Fruit fly (Drosophila melanogaster) whole organism, embryonic: ENCODE results near the gene CG4459.

Experiments
- CG10959 ChIP-seq: fragments of 200-800 bp; sonication (Bioruptor generic); IDR thresholded peaks from 2 replicates; pipeline ENCODE4 v1.3.6; 2022; ENCODE audit warnings: missing biosample characterization, missing genetic modification characterization
- CG10979 ChIP-seq: fragments of 200-800 bp; sonication (Bioruptor generic); optimal IDR thresholded peaks from 2 replicates; lab custom pipeline; 2018; ENCODE audit warnings: missing biosample characterization, mild to moderate bottlenecking, missing genetic modification characterization, moderate library complexity
- CG12236 ChIP-seq: fragments of 200-800 bp; sonication (Bioruptor generic); optimal IDR thresholded peaks from 2 replicates; lab custom pipeline; 2016; ENCODE audit warnings: missing biosample characterization, missing genetic modification characterization
- CG16815 ChIP-seq: fragments of 200-800 bp; sonication (Bioruptor generic); optimal IDR thresholded peaks from 3 replicates; lab custom pipeline; 2017; ENCODE audit warnings: missing biosample characterization, mild to moderate bottlenecking, missing genetic modification characterization
- CG17612 ChIP-seq: fragments of 200-800 bp; sonication (Bioruptor generic); IDR thresholded peaks from 2 replicates; pipeline ENCODE4 v1.3.6; 2022; ENCODE audit warnings: missing biosample characterization, missing genetic modification characterization
- CG18599 ChIP-seq: fragments of 200-800 bp; sonication (Bioruptor generic); optimal IDR thresholded peaks from 3 replicates; lab custom pipeline; 2017; ENCODE audit warnings: missing biosample characterization, missing genetic modification characterization, mild to moderate bottlenecking, moderate library complexity, missing genetic modification reagents
- CG18764 ChIP-seq: fragments of 200-800 bp; sonication (Bioruptor generic); optimal IDR thresholded peaks from 3 replicates; lab custom pipeline; 2016; ENCODE audit warnings: missing biosample characterization, missing genetic modification characterization
- CG2116 ChIP-seq: fragments of 200-800 bp; sonication (Bioruptor generic); optimal IDR thresholded peaks from 3 replicates; lab custom pipeline; 2018; ENCODE audit warnings: missing biosample characterization, mild to moderate bottlenecking, missing genetic modification characterization
- CG2129 ChIP-seq: fragments of 200-800 bp; sonication (Bioruptor generic); IDR thresholded peaks from 2 replicates; pipeline ENCODE4 v1.3.6; 2022; ENCODE audit warnings: missing biosample characterization, missing genetic modification characterization; ENCODE audit not compliant: partially characterized antibody
- CG31388 ChIP-seq: fragments of 200-800 bp; sonication (Bioruptor generic); optimal IDR thresholded peaks from 2 replicates; lab custom pipeline; 2016; ENCODE audit warnings: missing biosample characterization, missing genetic modification characterization
- CG34224 ChIP-seq: fragments of 200-800 bp; sonication (Bioruptor generic); IDR thresholded peaks from 3 replicates; pipeline ENCODE4 v1.3.6; 2022; ENCODE audit warnings: missing biosample characterization, missing genetic modification characterization; ENCODE audit not compliant: partially characterized antibody
- CG3995 ChIP-seq: fragments of 200-800 bp; sonication (Bioruptor generic); optimal IDR thresholded peaks from 3 replicates; lab custom pipeline; 2016; ENCODE audit warnings: missing biosample characterization, missing genetic modification characterization
- CG4820 ChIP-seq: fragments of 200-800 bp; sonication (Bioruptor generic); optimal IDR thresholded peaks from 3 replicates; lab custom pipeline; 2016; ENCODE audit warnings: missing biosample characterization, missing genetic modification characterization
- CG6175 ChIP-seq: fragments of 200-800 bp; sonication (Bioruptor generic); IDR thresholded peaks from 3 replicates; pipeline ENCODE4 v1.3.6; 2022; ENCODE audit warnings: missing biosample characterization, missing genetic modification characterization
- CG7372 ChIP-seq: fragments of 200-800 bp; sonication (Bioruptor generic); IDR thresholded peaks from 2 replicates; pipeline ENCODE4 v1.3.6; 2022; ENCODE audit warnings: missing biosample characterization, missing genetic modification characterization
- CG7839 ChIP-seq: fragments of 200-800 bp; sonication (Bioruptor generic); optimal IDR thresholded peaks from 3 replicates; lab custom pipeline; 2018; ENCODE audit warnings: missing biosample characterization, mild to moderate bottlenecking, missing genetic modification characterization, moderate library complexity
- CG7963 ChIP-seq: fragments of 200-800 bp; sonication (Bioruptor generic); IDR thresholded peaks from 3 replicates; pipeline ENCODE4 v1.3.6; 2022; ENCODE audit warnings: missing biosample characterization, missing genetic modification characterization; ENCODE audit not compliant: partially characterized antibody
- D ChIP-seq, 2 experiments: fragments of 200-800 bp in 1 of 2; fragments of >200 bp in 1 of 2; sonication (Bioruptor generic) in 1 of 2; optimal IDR thresholded peaks; 2 replicates in 1 of 2; 3 replicates in 1 of 2; lab custom pipeline; 2017; ENCODE audit warnings: mild to moderate bottlenecking in 1 of 2, missing biosample characterization in 1 of 2, missing genetic modification characterization in 1 of 2, missing genetic modification reagents in 1 of 2
- Dip3 ChIP-seq: fragments of 200-800 bp; sonication (Bioruptor generic); optimal IDR thresholded peaks from 3 replicates; lab custom pipeline; 2016; ENCODE audit warnings: missing biosample characterization, missing genetic modification characterization
- Ets65A ChIP-seq: fragments of 200-800 bp; sonication (Bioruptor generic); peaks from one replicate; lab custom pipeline; 2016; ENCODE audit warnings: missing biosample characterization, missing genetic modification characterization
- Gug ChIP-seq: fragments of 200-800 bp; sonication (Bioruptor generic); IDR thresholded peaks from 4 replicates; pipeline ENCODE4 v1.3.6; 2022; ENCODE audit warnings: missing biosample characterization, missing genetic modification characterization
- HLH3B ChIP-seq: fragments of 200-800 bp; sonication (Bioruptor generic); IDR thresholded peaks from 2 replicates; pipeline ENCODE4 v1.3.6; 2022; ENCODE audit warnings: missing biosample characterization, missing genetic modification characterization
- HLH54F ChIP-seq: fragments of 200-800 bp; sonication (Bioruptor generic); optimal IDR thresholded peaks from 3 replicates; lab custom pipeline; 2016; ENCODE audit warnings: missing biosample characterization, missing genetic modification characterization
- Hand ChIP-seq: fragments of 200-800 bp; sonication (Bioruptor generic); optimal IDR thresholded peaks from 2 replicates; lab custom pipeline; 2017; ENCODE audit warnings: mild to moderate bottlenecking, missing biosample characterization, missing genetic modification reagents, missing genetic modification characterization
- Jarid2 ChIP-seq: fragments of 200-800 bp; sonication (Bioruptor generic); optimal IDR thresholded peaks from 3 replicates; lab custom pipeline; 2017; ENCODE audit warnings: mild to moderate bottlenecking, missing biosample characterization, missing genetic modification reagents, missing genetic modification characterization
- Lim3 ChIP-seq: fragments of 200-800 bp; sonication (Bioruptor generic); IDR thresholded peaks from 2 replicates; pipeline ENCODE4 v1.3.6; 2022; ENCODE audit warnings: missing biosample characterization, missing genetic modification characterization
- Med ChIP-seq: fragments of 200-800 bp; sonication (Bioruptor generic); peaks from one replicate; lab custom pipeline; 2016; ENCODE audit warnings: missing biosample characterization, missing genetic modification characterization, mild to moderate bottlenecking, inconsistent platforms, moderate library complexity
- NK7.1 ChIP-seq: fragments of 200-800 bp; sonication (Bioruptor generic); optimal IDR thresholded peaks from 3 replicates; lab custom pipeline; 2016; ENCODE audit warnings: missing biosample characterization, missing genetic modification characterization
- Nf-YA ChIP-seq: fragments of 200-800 bp; sonication (Bioruptor generic); IDR thresholded peaks from 2 replicates; pipeline ENCODE4 v1.3.6; 2022; ENCODE audit warnings: missing biosample characterization, missing genetic modification characterization
- Scr ChIP-seq: fragments of 200-800 bp; sonication (Bioruptor generic); IDR thresholded peaks from 2 replicates; pipeline ENCODE4 v1.3.6; 2022; ENCODE audit warnings: missing biosample characterization, missing genetic modification characterization; ENCODE audit not compliant: partially characterized antibody
- Sin3A ChIP-seq: fragments of >200 bp; optimal IDR thresholded peaks from 2 replicates; lab custom pipeline; 2018
- Tbp ChIP-seq: fragments of >200 bp; optimal IDR thresholded peaks from 2 replicates; lab custom pipeline; 2018; ENCODE audit warnings: missing biosample characterization, missing genetic modification characterization
- Xbp1 ChIP-seq: fragments of 200-800 bp; sonication (Bioruptor generic); optimal IDR thresholded peaks from 3 replicates; lab custom pipeline; 2016; ENCODE audit warnings: missing biosample characterization, mild to moderate bottlenecking, missing genetic modification characterization
- ab ChIP-seq: fragments of 200-800 bp; sonication (Bioruptor generic); optimal IDR thresholded peaks from 2 replicates; lab custom pipeline; 2016; ENCODE audit warnings: missing biosample characterization, missing genetic modification characterization
- bcd ChIP-seq: fragments of 200-800 bp; sonication (Bioruptor generic); optimal IDR thresholded peaks from 2 replicates; lab custom pipeline; 2017; ENCODE audit warnings: missing biosample characterization, mild to moderate bottlenecking, missing genetic modification characterization
- cg ChIP-seq: fragments of 200-800 bp; sonication (Bioruptor generic); optimal IDR thresholded peaks from 3 replicates; lab custom pipeline; 2019; ENCODE audit warnings: missing biosample characterization, mild to moderate bottlenecking, missing genetic modification characterization, moderate library complexity
- dysf ChIP-seq: fragments of 200-800 bp; sonication (Bioruptor generic); IDR thresholded peaks from 3 replicates; pipeline ENCODE4 v1.3.6; 2022; ENCODE audit warnings: missing biosample characterization, missing genetic modification characterization
- fru ChIP-seq: fragments of >200 bp; optimal IDR thresholded peaks from 2 replicates; lab custom pipeline; 2017
- fu2 ChIP-seq: fragments of 200-800 bp; sonication (Bioruptor generic); optimal IDR thresholded peaks from 2 replicates; lab custom pipeline; 2016; ENCODE audit warnings: missing biosample characterization, missing genetic modification characterization
- grn ChIP-seq: fragments of 200-800 bp; sonication (Bioruptor generic); optimal IDR thresholded peaks from 3 replicates; lab custom pipeline; 2017; ENCODE audit warnings: missing biosample characterization, missing genetic modification characterization
- ken ChIP-seq: fragments of 200-800 bp; sonication (Bioruptor generic); IDR thresholded peaks from 3 replicates; pipeline ENCODE4 v1.3.6; 2022; ENCODE audit warnings: missing biosample characterization, missing genetic modification characterization
- nmo ChIP-seq: fragments of 200-800 bp; sonication (Bioruptor generic); optimal IDR thresholded peaks from 2 replicates; lab custom pipeline; 2018; ENCODE audit warnings: missing biosample characterization, mild to moderate bottlenecking, missing genetic modification characterization, moderate library complexity
- odd ChIP-seq: fragments of 200-800 bp; sonication (Bioruptor generic); optimal IDR thresholded peaks from 2 replicates; lab custom pipeline; 2017; ENCODE audit warnings: missing biosample characterization, mild to moderate bottlenecking, missing genetic modification characterization
- onecut ChIP-seq: fragments of 200-800 bp; sonication (Bioruptor generic); IDR thresholded peaks from 2 replicates; pipeline ENCODE4 v1.3.6; 2022; ENCODE audit warnings: missing biosample characterization, missing genetic modification characterization
- ro ChIP-seq: fragments of 200-800 bp; sonication (Bioruptor generic); IDR thresholded peaks from 2 replicates; pipeline ENCODE4 v1.3.6; 2022; ENCODE audit warnings: missing biosample characterization, missing genetic modification characterization
- sug ChIP-seq: fragments of 200-800 bp; optimal IDR thresholded peaks from 2 replicates; lab custom pipeline; 2019; ENCODE audit warnings: missing biosample characterization, mild to moderate bottlenecking, missing genetic modification characterization, moderate library complexity
- tgo ChIP-seq: fragments of 200-800 bp; sonication (Bioruptor generic); IDR thresholded peaks from 3 replicates; pipeline ENCODE4 v1.3.6; 2022; ENCODE audit warnings: missing biosample characterization, missing genetic modification characterization
- ttk ChIP-seq: fragments of 200-800 bp; sonication (Bioruptor generic); IDR thresholded peaks from 2 replicates; pipeline ENCODE4 v2.1.2; 2022; ENCODE audit warnings: missing biosample characterization, missing genetic modification characterization

CG4459 gene

DNA sequence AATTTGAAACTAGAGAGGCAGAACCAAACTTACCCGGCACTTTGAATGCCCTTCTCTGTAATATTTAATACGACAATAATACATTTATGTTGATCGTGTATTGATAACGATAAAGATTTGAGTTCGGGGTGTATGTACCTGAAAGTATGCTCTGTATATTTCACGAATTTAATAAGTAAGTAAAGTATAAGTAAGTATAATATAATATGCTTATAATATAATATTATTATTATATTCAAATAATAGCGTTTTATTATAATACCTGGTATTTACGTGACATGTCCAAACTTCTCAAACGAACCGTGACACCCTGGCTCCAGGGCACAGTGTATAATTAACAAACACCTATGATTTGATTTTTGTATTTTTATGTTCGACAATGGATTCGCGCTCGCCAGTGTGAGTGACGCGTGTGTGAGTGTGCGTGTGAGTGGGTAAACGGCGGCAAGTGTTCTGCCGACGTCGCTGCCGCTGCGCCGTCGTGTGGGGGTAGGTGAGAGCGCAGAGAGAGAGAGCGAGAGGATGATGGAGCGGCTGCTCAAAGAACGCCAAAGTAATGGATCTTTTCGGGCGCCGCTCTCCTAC lies 38.7 kb downstream of the CG4459 start (continued):
- TF ChIP-seq onecut (GFP tag; lab: Robert Waterston, UW) (peak; percentile 38; the same call in 1 of the 2 replicates), odd (peak; percentile 48), Jarid2 (GFP tag; lab: Kevin White, UChicago) (peak; percentile 58), Sin3A (lab: Kevin White, UChicago) (no peak), Gug (peak; percentile 46; the same call in 1 of the 4 replicates), CG2129 (GFP tag; lab: Robert Waterston, UW) (no peak), ro (no peak), CG7839 (tag; lab: Kevin White, UChicago) (peak; percentile 89), Xbp1 (GFP tag; lab: Kevin White, UChicago) (peak; percentile 59), CG4820 (peak; percentile 48), ttk (GFP tag; lab: Robert Waterston, UW) (no peak; the same call in 1 of the 2 replicates), CG3995 (GFP tag; lab: Kevin White, UChicago) (peak; percentile 43)

DNA sequence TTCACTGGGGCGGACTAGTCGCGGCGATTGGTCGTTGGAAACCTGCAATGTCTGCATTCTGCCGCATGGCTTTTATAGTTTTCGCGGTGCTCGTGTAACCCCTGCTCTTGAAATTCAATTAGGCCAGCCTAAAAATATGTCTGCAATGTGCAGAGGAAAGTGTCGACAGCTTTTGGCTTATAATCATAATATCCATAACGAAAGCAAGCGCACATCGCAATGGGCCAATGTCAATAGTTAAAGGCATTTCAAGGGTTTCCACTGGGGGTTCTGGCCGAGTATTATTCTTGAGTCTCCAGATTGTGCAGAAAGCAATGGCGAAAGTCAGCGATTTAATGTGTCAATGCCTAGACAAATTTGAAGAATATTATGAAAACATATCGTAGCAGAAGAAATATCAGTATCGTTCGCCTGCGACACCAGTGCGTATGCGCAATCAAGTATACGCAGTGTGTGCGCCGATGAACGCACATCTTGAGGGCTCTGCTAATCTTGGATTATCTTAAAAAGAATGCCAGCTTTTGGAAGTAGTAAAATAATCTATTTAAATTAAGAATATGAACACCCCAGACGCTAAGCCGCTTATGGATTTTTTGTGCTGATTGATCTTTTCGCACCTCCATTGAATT lies 40.2 kb downstream of the CG4459 start, which contains the start of gene ninaE:
Gene ninaE, minus strand, starts transcription at position 51 of the 629 bp plus-strand sequence.
- TF ChIP-seq Hand (GFP tag; lab: Kevin White, UChicago) (no peak), CG18764 (GFP tag; lab: Kevin White, UChicago) (no peak), Dip3 (GFP tag; lab: Kevin White, UChicago) (no peak), fu2 (no peak), CG10979 (peak; percentile 23), ab (no peak), CG18599 (GFP tag; lab: Kevin White, UChicago) (no peak), Med (GFP tag; lab: Kevin White, UChicago) (peak; percentile 46), CG7372 (peak; percentile 94), odd (no peak), CG17612 (no peak), cg (GFP tag; lab: Kevin White, UChicago) (no peak), CG6175 (GFP tag; lab: Robert Waterston, UW) (no peak), sug (tag; lab: Kevin White, UChicago) (no peak), CG34224 (GFP tag; lab: Robert Waterston, UW) (no peak), NK7.1 (GFP tag; lab: Kevin White, UChicago) (no peak), HLH54F (no peak), CG16815 (GFP tag; lab: Kevin White, UChicago) (no peak), tgo (GFP tag; lab: Robert Waterston, UW) (no peak), HLH3B (GFP tag; lab: Robert Waterston, UW) (no peak), fru (lab: Kevin White, UChicago) (no peak)
- TF ChIP-seq, all 482 proteins: peak for 3

DNA sequence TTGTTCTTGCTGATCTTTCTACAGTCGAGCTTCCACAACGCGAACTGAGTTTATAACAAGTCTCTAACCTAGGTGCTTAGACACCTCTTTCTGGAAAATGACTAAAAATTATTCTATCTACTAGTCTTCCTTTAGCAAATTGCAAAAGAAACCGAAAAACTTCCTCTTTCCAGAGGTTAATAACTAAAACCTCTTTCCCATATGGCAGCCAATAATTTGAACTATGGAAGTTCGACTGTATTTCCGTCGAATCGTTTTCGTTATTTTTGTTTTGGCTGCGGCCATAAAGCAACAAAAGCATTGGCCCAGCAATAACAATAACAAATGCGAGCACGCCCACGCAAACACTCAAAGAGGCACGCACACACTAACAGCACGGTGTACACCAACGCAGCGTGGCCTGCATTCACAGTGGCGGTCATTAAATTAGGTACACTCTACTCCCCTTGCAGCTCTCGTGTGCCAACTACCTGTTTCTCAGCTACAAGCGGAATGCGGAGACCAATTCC lies 48.0 kb downstream of the CG4459 start:
- TF ChIP-seq D (optimal IDR thresholded peaks at IDR 0.05; lab: Kevin White, UChicago) (no peak), D (GFP tag; optimal IDR thresholded peaks at IDR 0.05; lab: Kevin White, UChicago) (peak; percentile 29), CG7963 (GFP tag; lab: Robert Waterston, UW) (no peak), Nf-YA (0 out of 2 replicates have a peak, but pooled peaks have one; percentile 29), dysf (peak; percentile 53; the same call in 1 of the 3 replicates), ken (no peak), Ets65A (peak; percentile 88), cg (GFP tag; lab: Kevin White, UChicago) (peak; percentile 85), CG2116 (GFP tag; lab: Kevin White, UChicago) (peak; percentile 5), CG31388 (GFP tag; lab: Kevin White, UChicago) (no peak), Scr (GFP tag; lab: Robert Waterston, UW) (no peak), bcd (peak; percentile 66), CG10959 (no peak), CG12236 (GFP tag; lab: Kevin White, UChicago) (no peak), Tbp (GFP tag; lab: Kevin White, UChicago) (no peak), grn (GFP tag; lab: Kevin White, UChicago) (no peak), Lim3 (GFP tag; lab: Robert Waterston, UW) (no peak), nmo (GFP tag; lab: Kevin White, UChicago) (peak; percentile 46), CG18599 (GFP tag; lab: Kevin White, UChicago) (peak; percentile 76)
